Fruit fly (Drosophila melanogaster): ENCODE measurements around the gene Nrx-IV.
A peak's percentile ranks its signal among the peaks of the same experiment; 100 is the strongest.

Nrx-IV gene

dm6 chr3L:12101924-12102383 is 44.4 kb upstream of the Nrx-IV start (continued):
- no peak for TF ChIP-seq Hr39 (GFP tag; optimal IDR thresholded peaks at IDR 0.05)
- peak; percentile 20; the same call in 1 of the 3 replicates for TF ChIP-seq CG6163 (GFP tag; IDR thresholded peaks at IDR 0.05)
- peak; percentile 55 for TF ChIP-seq CG10669 (GFP tag; optimal IDR thresholded peaks at IDR 0.05)
- TF ChIP-seq CG6854 (GFP tag; optimal IDR thresholded peaks at IDR 0.05), result no peak
- no peak for TF ChIP-seq Ets21C (GFP tag; optimal IDR thresholded peaks at IDR 0.05)
- no peak for TF ChIP-seq CG8319 (GFP tag; optimal IDR thresholded peaks at IDR 0.05)
- TF ChIP-seq Sox102F (GFP tag; optimal IDR thresholded peaks at IDR 0.05), result no peak
- peak; percentile 83 for TF ChIP-seq Eip78C (GFP tag)
- TF ChIP-seq Sox15 (GFP tag; optimal IDR thresholded peaks at IDR 0.05), result peak; percentile 14
- TF ChIP-seq spab (GFP tag; optimal IDR thresholded peaks at IDR 0.05), result peak; percentile 59
- peak; percentile 3 for TF ChIP-seq lz (GFP tag; optimal IDR thresholded peaks at IDR 0.05)
- peak; percentile 73 for TF ChIP-seq achi (GFP tag; optimal IDR thresholded peaks at IDR 0.05)
- TF ChIP-seq topi (GFP tag; optimal IDR thresholded peaks at IDR 0.05), result peak; percentile 14
- TF ChIP-seq Eip93F (GFP tag; optimal IDR thresholded peaks at IDR 0.05), result no peak
- peak; percentile 5 for TF ChIP-seq Eip75B (GFP tag; optimal IDR thresholded peaks at IDR 0.05)
- peak; percentile 59 for TF ChIP-seq acj6 (GFP tag; optimal IDR thresholded peaks at IDR 0.05)
- TF ChIP-seq CG34406 (GFP tag; optimal IDR thresholded peaks at IDR 0.05), result peak; percentile 64
- TF ChIP-seq CG7368 (GFP tag; optimal IDR thresholded peaks at IDR 0.05), result peak; percentile 2
- TF ChIP-seq pdm3 (GFP tag; optimal IDR thresholded peaks at IDR 0.05), result peak; percentile 17

dm6 chr3L:12107378-12107777 is 38.9 kb upstream of the Nrx-IV start:
- TF ChIP-seq fkh (GFP tag; optimal IDR thresholded peaks at IDR 0.05) (no peak), svp (GFP tag) (peak; percentile 25)

dm6 chr3L:12108515-12108914 is 37.8 kb upstream of the Nrx-IV start:
- TF ChIP-seq Eip78C (GFP tag) (peak; percentile 82), spab (GFP tag; optimal IDR thresholded peaks at IDR 0.05) (no peak), Sox102F (GFP tag; optimal IDR thresholded peaks at IDR 0.05) (no peak), esn (GFP tag; optimal IDR thresholded peaks at IDR 0.05) (peak; percentile 23), CG3032 (tag; optimal IDR thresholded peaks at IDR 0.05) (no peak), CG6163 (GFP tag; IDR thresholded peaks at IDR 0.05) (peak; percentile 40; the same call in 2 of the 3 replicates), CG10631 (GFP tag; optimal IDR thresholded peaks at IDR 0.05) (peak; percentile 0), Smox (GFP tag; optimal IDR thresholded peaks at IDR 0.05) (no peak), CG8119 (GFP tag; IDR thresholded peaks at IDR 0.05) (peak; percentile 68), achi (GFP tag; optimal IDR thresholded peaks at IDR 0.05) (no peak), CG6792 (GFP tag; optimal IDR thresholded peaks at IDR 0.05) (no peak), Hr38 (GFP tag; optimal IDR thresholded peaks at IDR 0.05) (no peak), svp (GFP tag) (peak; percentile 70), CG32006 (GFP tag; optimal IDR thresholded peaks at IDR 0.05) (peak; percentile 10), CG10669 (GFP tag; optimal IDR thresholded peaks at IDR 0.05) (peak; percentile 3), pdm3 (GFP tag; optimal IDR thresholded peaks at IDR 0.05) (no peak), Hr4 (GFP tag; optimal IDR thresholded peaks at IDR 0.05) (no peak), dsx (GFP tag; optimal IDR thresholded peaks at IDR 0.05; ENCODE audit: poor library complexity, severe bottlenecking) (no peak), CG31627 (GFP tag; optimal IDR thresholded peaks at IDR 0.05) (no peak), OdsH (GFP tag; optimal IDR thresholded peaks at IDR 0.05) (no peak), lz (GFP tag; optimal IDR thresholded peaks at IDR 0.05) (no peak), topi (GFP tag; optimal IDR thresholded peaks at IDR 0.05) (peak; percentile 40), Ets96B (tag; optimal IDR thresholded peaks at IDR 0.05) (no peak), net (GFP tag; optimal IDR thresholded peaks at IDR 0.05) (no peak), Ets21C (GFP tag; optimal IDR thresholded peaks at IDR 0.05) (no peak), Gug (GFP tag; IDR thresholded peaks at IDR 0.05) (peak; percentile 29; the same call in 1 of the 2 replicates), Sox15 (GFP tag; optimal IDR thresholded peaks at IDR 0.05) (no peak), CG11762 (GFP tag; optimal IDR thresholded peaks at IDR 0.05; ENCODE audit: insufficient read depth) (no peak), CG15336 (GFP tag; IDR thresholded peaks at IDR 0.05) (peak; percentile 64), Lpt (GFP tag; optimal IDR thresholded peaks at IDR 0.05) (no peak), eg (GFP tag; IDR thresholded peaks at IDR 0.05) (peak; percentile 37; the same call in 2 of the 3 replicates)
